Fruit fly (Drosophila melanogaster): ENCODE results near the gene caz.

DNA sequence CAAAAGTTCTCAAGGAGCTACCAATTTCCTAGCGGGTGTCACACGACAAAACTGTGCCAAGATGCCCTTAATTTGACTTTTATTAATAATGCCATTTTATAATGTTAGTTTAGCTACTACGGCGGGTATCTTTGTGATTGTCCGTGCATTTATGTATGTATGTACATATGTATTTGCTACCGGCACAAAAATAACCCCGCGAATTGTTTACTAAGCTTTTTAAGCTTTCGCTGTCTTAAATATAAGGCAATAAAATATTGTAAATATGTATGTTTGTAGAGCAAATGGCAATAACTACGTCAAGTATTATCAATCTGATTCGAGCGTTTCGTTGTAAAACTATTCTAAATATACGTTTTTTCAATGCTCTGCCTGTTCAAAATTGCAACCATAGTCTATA, 20.3 kb downstream of the caz start:
- no peak for TF ChIP-seq toe (GFP tag; optimal IDR thresholded peaks at IDR 0.05)
- TF ChIP-seq cnc (optimal IDR thresholded peaks at IDR 0.05), result no peak
- TF ChIP-seq CG7045 (GFP tag; optimal IDR thresholded peaks at IDR 0.05), result no peak
- TF ChIP-seq CG33017 (tag; optimal IDR thresholded peaks at IDR 0.05), result no peak
- no peak for TF ChIP-seq CG11617 (GFP tag; optimal IDR thresholded peaks at IDR 0.05)
- TF ChIP-seq CG12768 (GFP tag; optimal IDR thresholded peaks at IDR 0.05), result no peak
